Fruit fly (Drosophila melanogaster) whole organism, adult: ENCODE data around the gene CG43680.

Source experiments
- CG11617 ChIP-seq: fragments of 200-800 bp; sonication (Bioruptor generic); optimal IDR thresholded peaks from 2 replicates; lab custom pipeline; 2017; ENCODE audit warnings: mild to moderate bottlenecking, missing biosample characterization, missing genetic modification reagents, missing genetic modification characterization
- CG12768 ChIP-seq: fragments of 200-800 bp; sonication (Bioruptor generic); optimal IDR thresholded peaks from 2 replicates; lab custom pipeline; 2017; ENCODE audit warnings: missing biosample characterization, missing genetic modification characterization, mild to moderate bottlenecking, moderate library complexity, missing genetic modification reagents
- CG14711 ChIP-seq: fragments of 200-800 bp; sonication (Bioruptor generic); optimal IDR thresholded peaks from 2 replicates; lab custom pipeline; 2018; ENCODE audit warnings: missing biosample characterization, mild to moderate bottlenecking, missing genetic modification characterization, moderate library complexity
- CG1620 ChIP-seq: fragments of 200-800 bp; sonication (Bioruptor generic); optimal IDR thresholded peaks from 2 replicates; lab custom pipeline; 2016; ENCODE audit warnings: missing biosample characterization, missing genetic modification characterization
- CG33017 ChIP-seq: fragments of 200-800 bp; sonication (Bioruptor generic); optimal IDR thresholded peaks from 2 replicates; lab custom pipeline; 2018; ENCODE audit warnings: missing biosample characterization, mild to moderate bottlenecking, missing genetic modification characterization, moderate library complexity
- CG5204 ChIP-seq: fragments of 200-800 bp; sonication (Bioruptor generic); optimal IDR thresholded peaks from 2 replicates; lab custom pipeline; 2016; ENCODE audit warnings: missing biosample characterization, missing genetic modification characterization
- CG7045 ChIP-seq: fragments of 200-800 bp; sonication (Bioruptor generic); optimal IDR thresholded peaks from 2 replicates; lab custom pipeline; 2017; ENCODE audit warnings: missing biosample characterization, mild to moderate bottlenecking, missing genetic modification characterization
- CG7101 ChIP-seq: fragments of 200-800 bp; sonication (Bioruptor generic); optimal IDR thresholded peaks from 2 replicates; lab custom pipeline; 2018; ENCODE audit warnings: missing biosample characterization, mild to moderate bottlenecking, missing genetic modification characterization, moderate library complexity
- Clk ChIP-seq: fragments of 200-800 bp; sonication (Bioruptor generic); optimal IDR thresholded peaks from 2 replicates; lab custom pipeline; 2017; ENCODE audit warnings: missing biosample characterization, missing genetic modification characterization
- Crg-1 ChIP-seq: fragments of 200-800 bp; sonication (Bioruptor generic); optimal IDR thresholded peaks from 2 replicates; lab custom pipeline; 2016; ENCODE audit warnings: missing biosample characterization, missing genetic modification characterization
- Hr96 ChIP-seq: fragments of 200-800 bp; sonication (Bioruptor generic); optimal IDR thresholded peaks from 2 replicates; lab custom pipeline; 2016; ENCODE audit warnings: missing biosample characterization, missing genetic modification characterization
- Mnt ChIP-seq: fragments of 200-800 bp; sonication (Bioruptor generic); optimal IDR thresholded peaks from 2 replicates; lab custom pipeline; 2016; ENCODE audit warnings: missing biosample characterization, mild to moderate bottlenecking, missing genetic modification characterization
- bab1 ChIP-seq: fragments of 200-800 bp; sonication (Bioruptor generic); optimal IDR thresholded peaks from 3 replicates; lab custom pipeline; 2019; ENCODE audit warnings: missing biosample characterization, mild to moderate bottlenecking, missing genetic modification characterization, moderate library complexity
- cic ChIP-seq: fragments of 200-800 bp; sonication (Bioruptor generic); optimal IDR thresholded peaks from 2 replicates; lab custom pipeline; 2017; ENCODE audit warnings: missing biosample characterization, mild to moderate bottlenecking, missing genetic modification characterization, moderate library complexity
- cnc ChIP-seq, 2 experiments: fragments of >200 bp; optimal IDR thresholded peaks; 2 replicates each; lab custom pipeline; 2017
- kay ChIP-seq: fragments of 200-800 bp; sonication (Bioruptor generic); peaks from one replicate; lab custom pipeline; 2016; ENCODE audit warnings: missing biosample characterization, missing genetic modification characterization, borderline replicate concordance
- ovo ChIP-seq: fragments of 200-800 bp; sonication (Bioruptor generic); optimal IDR thresholded peaks from 2 replicates; lab custom pipeline; 2016; ENCODE audit warnings: missing biosample characterization, missing genetic modification characterization
- pad ChIP-seq: fragments of 200-800 bp; sonication (Bioruptor generic); optimal IDR thresholded peaks from 3 replicates; lab custom pipeline; 2017; ENCODE audit warnings: missing biosample characterization, missing genetic modification characterization, mild to moderate bottlenecking, moderate library complexity, missing genetic modification reagents
- tj ChIP-seq: fragments of 200-800 bp; sonication (Bioruptor generic); optimal IDR thresholded peaks from 3 replicates; lab custom pipeline; 2017; ENCODE audit warnings: missing biosample characterization, mild to moderate bottlenecking, missing genetic modification characterization, moderate library complexity
- toe ChIP-seq: fragments of 200-800 bp; sonication (Bioruptor generic); optimal IDR thresholded peaks from 2 replicates; lab custom pipeline; 2016; ENCODE audit warnings: missing biosample characterization, missing genetic modification characterization

The CG43680 gene

DNA sequence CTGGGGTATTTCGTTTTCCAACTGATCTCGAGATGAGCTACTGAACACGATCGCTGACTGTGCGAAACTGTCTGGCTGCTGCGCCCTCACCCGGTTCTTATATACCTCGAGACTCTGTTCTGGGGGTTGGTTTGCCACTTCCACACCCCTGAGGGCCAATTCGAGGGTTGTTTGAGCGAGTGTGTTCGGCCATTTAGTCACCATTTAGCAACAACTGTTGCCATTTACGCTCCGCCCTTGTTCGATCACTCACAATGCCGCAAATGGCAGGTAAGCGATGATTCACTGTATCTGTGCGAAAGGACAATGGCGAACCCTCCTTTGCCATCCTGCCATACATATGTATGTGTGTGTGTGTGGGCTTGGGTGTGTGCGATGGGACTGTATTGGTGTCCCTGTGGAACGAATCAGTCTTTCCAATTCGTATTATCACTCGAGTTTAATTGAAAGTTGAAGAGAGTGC is 9.2 kb downstream of the CG43680 start, which contains the start of gene ind:
ind (minus strand) TSS at position 51 of the 463 bp plus-strand sequence.
- TF ChIP-seq tj (GFP tag; lab: Kevin White, UChicago), result no peak
- TF ChIP-seq CG14711 (tag; lab: Kevin White, UChicago), result no peak
- TF ChIP-seq CG33017, result no peak
- no peak for TF ChIP-seq CG1620 (GFP tag; lab: Kevin White, UChicago)
- TF ChIP-seq bab1 (GFP tag; lab: Kevin White, UChicago), result no peak
- no peak for TF ChIP-seq cnc (optimal IDR thresholded peaks at IDR 0.05; lab: Kevin White, UChicago)
- no peak for TF ChIP-seq Clk
- no peak for TF ChIP-seq ovo (GFP tag; lab: Kevin White, UChicago)
- no peak for TF ChIP-seq CG7045 (GFP tag; lab: Kevin White, UChicago)
- TF ChIP-seq Mnt (GFP tag; lab: Kevin White, UChicago), result no peak
- TF ChIP-seq Crg-1 (GFP tag; lab: Kevin White, UChicago), result no peak

DNA sequence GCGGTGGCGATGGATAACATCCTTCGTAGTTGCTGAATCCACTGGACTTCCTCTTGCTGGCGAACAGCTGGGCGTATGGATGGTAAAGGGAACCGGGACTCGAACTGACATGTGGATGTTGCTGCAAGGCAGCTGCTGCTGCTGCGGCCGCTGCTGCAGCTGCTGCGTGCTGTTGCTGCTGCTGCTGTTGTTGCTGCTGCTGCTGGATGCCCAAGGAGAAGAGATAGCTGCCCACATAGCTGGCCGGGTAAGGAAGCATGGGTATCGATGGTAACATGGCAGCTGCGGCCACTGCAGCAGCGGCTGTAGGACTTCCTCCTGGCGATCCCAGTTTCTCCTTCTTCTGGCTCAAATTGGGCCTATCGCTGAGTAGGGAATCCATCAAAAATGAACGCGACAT is 9.7 kb downstream of the CG43680 start:
- TF ChIP-seq Crg-1 (GFP tag; lab: Kevin White, UChicago) (no peak), Mnt (GFP tag; lab: Kevin White, UChicago) (no peak), ovo (GFP tag; lab: Kevin White, UChicago) (no peak), cic (GFP tag; lab: Kevin White, UChicago) (no peak), Clk (no peak), Hr96 (GFP tag; lab: Kevin White, UChicago) (no peak), CG5204 (GFP tag; lab: Kevin White, UChicago) (no peak), CG7101 (tag; lab: Kevin White, UChicago) (no peak), CG11617 (GFP tag; lab: Kevin White, UChicago) (no peak), cnc (optimal IDR thresholded peaks at IDR 0.05; lab: Kevin White, UChicago) (no peak), pad (no peak), CG7045 (GFP tag; lab: Kevin White, UChicago) (no peak), CG12768 (GFP tag; lab: Kevin White, UChicago) (no peak), toe (GFP tag; lab: Kevin White, UChicago) (no peak), bab1 (GFP tag; lab: Kevin White, UChicago) (no peak)

- TF ChIP-seq kay (GFP tag; lab: Kevin White, UChicago), result no peak
- no peak for TF ChIP-seq CG7045 (GFP tag; lab: Kevin White, UChicago)
Measured at dm6 chr3L:15042470-15042869, 10.7 kb downstream of the CG43680 start, which contains the start of gene Rpn12R. Rpn12R (minus strand) TSS chr3L:15042570.

DNA sequence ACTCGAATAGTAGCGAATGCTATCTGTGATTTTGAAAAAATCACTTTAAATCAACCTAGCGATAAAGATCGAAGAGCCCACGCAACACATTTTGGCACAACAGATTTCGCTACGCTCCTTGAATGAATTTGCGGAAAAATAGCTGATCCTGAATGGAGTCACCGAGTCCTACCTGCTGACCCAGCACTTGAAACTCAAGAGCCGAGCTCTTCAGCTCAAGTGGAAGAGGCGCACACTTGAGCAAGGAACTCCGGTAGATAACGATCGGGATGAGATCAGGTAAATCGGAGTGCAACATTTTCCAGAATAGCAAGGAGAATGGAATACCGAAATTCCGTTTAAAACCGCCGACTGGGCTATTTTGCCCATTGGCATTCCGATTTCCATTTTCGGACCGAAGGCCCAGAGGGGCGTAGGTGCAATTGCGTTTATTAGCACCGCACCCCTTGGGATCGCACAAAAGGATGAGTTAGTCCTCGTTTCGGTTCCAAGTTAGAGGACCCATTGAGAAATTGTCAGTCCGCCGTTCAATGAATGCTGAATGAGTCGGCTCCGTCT is 12.7 kb downstream of the CG43680 start:
- no peak for TF ChIP-seq CG12768 (GFP tag; lab: Kevin White, UChicago)
- TF ChIP-seq pad, result no peak
- TF ChIP-seq CG14711 (tag; lab: Kevin White, UChicago), result no peak

- TF ChIP-seq Hr96 (GFP tag; lab: Kevin White, UChicago) (no peak), CG11617 (GFP tag; lab: Kevin White, UChicago) (no peak), Crg-1 (GFP tag; lab: Kevin White, UChicago) (no peak), CG7101 (tag; lab: Kevin White, UChicago) (no peak), cnc (optimal IDR thresholded peaks at IDR 0.05; lab: Kevin White, UChicago) (no peak), CG33017 (no peak), ovo (GFP tag; lab: Kevin White, UChicago) (no peak)
Measured at dm6 chr3L:15039510-15039909, 13.6 kb downstream of the CG43680 start.

DNA sequence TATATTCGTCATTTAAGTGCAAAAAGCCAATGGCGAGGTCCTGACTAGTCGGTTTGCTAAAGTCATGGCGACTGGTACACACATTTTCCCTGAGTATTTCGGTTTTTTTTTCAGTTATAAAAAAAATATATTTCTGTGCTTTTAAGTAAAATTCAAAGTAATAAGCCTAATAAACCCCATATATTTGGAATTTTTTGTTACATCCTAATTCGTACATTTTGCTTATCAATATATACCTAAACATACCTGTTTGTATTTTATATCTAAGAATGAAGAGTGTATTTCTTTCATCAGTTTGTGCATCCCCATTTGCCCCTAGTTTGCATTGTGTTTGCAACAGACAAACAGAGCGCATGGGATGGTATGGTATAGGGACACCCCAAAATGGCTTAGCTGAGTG is 17.6 kb downstream of the CG43680 start:
- TF ChIP-seq CG33017 (no peak), Mnt (GFP tag; lab: Kevin White, UChicago) (no peak), ovo (GFP tag; lab: Kevin White, UChicago) (no peak), CG7045 (GFP tag; lab: Kevin White, UChicago) (no peak), Crg-1 (GFP tag; lab: Kevin White, UChicago) (no peak), pad (no peak)

dm6 chr3L:15034714-15035076 is 18.5 kb downstream of the CG43680 start:
- TF ChIP-seq CG12768 (GFP tag; lab: Kevin White, UChicago) (no peak), CG7101 (tag; lab: Kevin White, UChicago) (no peak), CG33017 (no peak), ovo (GFP tag; lab: Kevin White, UChicago) (no peak), CG11617 (GFP tag; lab: Kevin White, UChicago) (no peak), CG14711 (tag; lab: Kevin White, UChicago) (no peak), Clk (no peak), pad (no peak), cnc (optimal IDR thresholded peaks at IDR 0.05; lab: Kevin White, UChicago) (no peak)
